Worm (Caenorhabditis elegans): ENCODE results near the gene F09B12.5.

DNA sequence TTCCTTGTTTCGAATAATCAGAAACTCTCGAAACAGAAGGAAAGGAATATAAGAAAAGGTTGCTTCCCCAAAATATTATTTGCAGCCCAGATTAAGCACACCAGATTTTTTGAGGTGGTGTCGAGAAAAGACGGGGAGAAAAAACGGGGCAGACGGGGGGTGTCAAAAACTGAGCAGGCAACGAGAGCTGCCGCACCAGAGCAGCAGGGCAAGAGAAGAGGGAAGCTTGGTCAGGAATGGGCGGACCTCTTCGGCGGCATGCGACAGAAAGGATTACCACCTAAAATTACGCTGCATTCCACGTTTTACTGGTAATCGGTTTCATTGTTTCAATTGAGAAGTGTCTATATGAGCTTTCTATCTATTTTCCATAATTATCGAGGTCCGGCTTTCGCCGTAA, 47.6 kb downstream of the F09B12.5 start:
- TF ChIP-seq F52B5.7 (tag; optimal IDR thresholded peaks at IDR 0.05) (no peak), attf-6 (GFP tag; IDR thresholded peaks at IDR 0.05) (no peak), D2030.7 (GFP tag; IDR thresholded peaks at IDR 0.05) (no peak), efl-1 (GFP tag; optimal IDR thresholded peaks at IDR 0.05) (no peak), F49E8.2 (tag; optimal IDR thresholded peaks at IDR 0.05; ENCODE audit: insufficient read depth) (no peak), let-526 (GFP tag; IDR thresholded peaks at IDR 0.05) (no peak), hrde-1 (tag; optimal IDR thresholded peaks at IDR 0.05; ENCODE audit: borderline replicate concordance) (no peak), ceh-91 (GFP tag; IDR thresholded peaks at IDR 0.05) (no peak), dpl-1 (GFP tag; optimal IDR thresholded peaks at IDR 0.05) (no peak), B0019.2 (GFP tag; conservative IDR thresholded peaks at IDR 0.05) (no peak), ztf-6 (GFP tag; IDR thresholded peaks at IDR 0.05) (no peak)

Measured in whole organism, young adult.